Worm (Caenorhabditis elegans): ENCODE measurements around the gene W10G6.6.

Gene W10G6.6

ce11 chrX:16205880-16206279, 44.7 kb downstream of the W10G6.6 start:
- TF ChIP-seq isw-1 (GFP tag; IDR thresholded peaks at IDR 0.05) (peak; percentile 26), ces-1 (GFP tag; optimal IDR thresholded peaks at IDR 0.05) (no peak), egl-27 (tag; optimal IDR thresholded peaks at IDR 0.05) (no peak), ceh-90 (tag; optimal IDR thresholded peaks at IDR 0.05) (peak; percentile 14), unc-98 (GFP tag; IDR thresholded peaks at IDR 0.05) (no peak), tbx-2 (tag; optimal IDR thresholded peaks at IDR 0.05) (peak; percentile 75), ceh-8 (GFP tag; optimal IDR thresholded peaks at IDR 0.05) (peak; percentile 41), nhr-20 (tag; optimal IDR thresholded peaks at IDR 0.05) (peak; percentile 73), ztf-11 (tag; optimal IDR thresholded peaks at IDR 0.05) (peak in 1 of 2 experiments; percentile 25), vab-15 (tag; optimal IDR thresholded peaks at IDR 0.05) (peak; percentile 47), elt-3 (tag; optimal IDR thresholded peaks at IDR 0.05) (peak in 1 of 6 experiments; percentile 35), sox-4 (tag; optimal IDR thresholded peaks at IDR 0.05) (peak; percentile 82), nhr-77 (tag; optimal IDR thresholded peaks at IDR 0.05) (peak; percentile 65), C16A3.4 (tag; optimal IDR thresholded peaks at IDR 0.05) (peak; percentile 81), fkh-4 (tag; optimal IDR thresholded peaks at IDR 0.05; ENCODE audit: borderline replicate concordance) (peak; percentile 3), C34B4.2 (tag; optimal IDR thresholded peaks at IDR 0.05) (no peak), fkh-10 (GFP tag; optimal IDR thresholded peaks at IDR 0.05) (peak; percentile 90), ceh-82 (tag; optimal IDR thresholded peaks at IDR 0.05) (peak; percentile 60 to 83 (median 76)), F16B12.6 (tag; optimal IDR thresholded peaks at IDR 0.05) (no peak), ceh-88 (GFP tag; IDR thresholded peaks at IDR 0.05) (peak; percentile 55), ztf-4 (tag; optimal IDR thresholded peaks at IDR 0.05) (no peak), xbp-1 (tag; optimal IDR thresholded peaks at IDR 0.05) (peak; percentile 71), lin-13 (GFP tag; optimal IDR thresholded peaks at IDR 0.05) (peak; percentile 32), sup-37 (GFP tag; optimal IDR thresholded peaks at IDR 0.05) (peak; percentile 62), C04F5.9 (tag; optimal IDR thresholded peaks at IDR 0.05) (peak; percentile 30), lin-14 (GFP tag; optimal IDR thresholded peaks at IDR 0.05) (peak; percentile 80), ceh-63 (GFP tag; optimal IDR thresholded peaks at IDR 0.05) (peak; percentile 11), swsn-7 (tag; optimal IDR thresholded peaks at IDR 0.05) (peak; percentile 70), efl-3 (GFP tag; optimal IDR thresholded peaks at IDR 0.05) (peak; percentile 37), snpc-4 (tag; optimal IDR thresholded peaks at IDR 0.05) (peak; percentile 74), efl-1 (optimal IDR thresholded peaks at IDR 0.05) (peak; percentile 39 to 48), efl-1 (GFP tag; optimal IDR thresholded peaks at IDR 0.05 in 1 of 2) (peak in 1 of 2 experiments; percentile 2), fkh-8 (tag; optimal IDR thresholded peaks at IDR 0.05) (peak; percentile 79), pag-3 (tag; optimal IDR thresholded peaks at IDR 0.05; ENCODE audit: borderline replicate concordance, insufficient read depth) (no peak), mep-1 (tag; optimal IDR thresholded peaks at IDR 0.05) (peak; percentile 58), unc-86 (tag; optimal IDR thresholded peaks at IDR 0.05) (peak; percentile 57), nhr-85 (tag) (peak; percentile 77), skn-1 (tag; optimal IDR thresholded peaks at IDR 0.05) (peak; percentile 71), lin-15B (tag; optimal IDR thresholded peaks at IDR 0.05) (no peak), nhr-12 (tag; optimal IDR thresholded peaks at IDR 0.05) (no peak), lin-35 (GFP tag; optimal IDR thresholded peaks at IDR 0.05) (peak in 1 of 2 experiments; percentile 71), Y116A8C.19 (tag; optimal IDR thresholded peaks at IDR 0.05; ENCODE audit: borderline replicate concordance) (no peak), elt-2 (tag; optimal IDR thresholded peaks at IDR 0.05) (peak; percentile 63), aly-2 (tag; optimal IDR thresholded peaks at IDR 0.05) (peak; percentile 6), unc-130 (tag; optimal IDR thresholded peaks at IDR 0.05) (no peak), nhr-47 (tag; optimal IDR thresholded peaks at IDR 0.05) (peak; percentile 94), egl-13 (tag; optimal IDR thresholded peaks at IDR 0.05) (peak; percentile 64), zip-4 (GFP tag; optimal IDR thresholded peaks at IDR 0.05) (peak; percentile 43), mdl-1 (tag; optimal IDR thresholded peaks at IDR 0.05) (peak in 1 of 2 experiments; percentile 36), lir-3 (tag; optimal IDR thresholded peaks at IDR 0.05; ENCODE audit: poor library complexity) (no peak), rnt-1 (tag; optimal IDR thresholded peaks at IDR 0.05) (peak; percentile 37), nhr-19 (GFP tag; conservative IDR thresholded peaks at IDR 0.05) (peak; percentile 63)

Measured in whole organism, L1 larva.